Fruit fly (Drosophila melanogaster): ENCODE results near the gene CCT6.

dm6 chrX:15709624-15709983 lies 36.8 kb upstream of the CCT6 start:
- TF ChIP-seq Dll (GFP tag; IDR thresholded peaks at IDR 0.05; ENCODE audit: partially characterized antibody) (no peak), Eip74EF (GFP tag; optimal IDR thresholded peaks at IDR 0.05) (no peak), en (GFP tag; optimal IDR thresholded peaks at IDR 0.05) (no peak), CG17829 (tag; optimal IDR thresholded peaks at IDR 0.05) (no peak), usp (GFP tag; optimal IDR thresholded peaks at IDR 0.05) (no peak), zf30C (GFP tag; optimal IDR thresholded peaks at IDR 0.05) (no peak), seq (GFP tag; IDR thresholded peaks at IDR 0.05) (no peak), CG17802 (tag; optimal IDR thresholded peaks at IDR 0.05) (no peak)

All from whole organism, embryonic.